Fruit fly (Drosophila melanogaster): ENCODE measurements around the gene Wnt6.

DNA sequence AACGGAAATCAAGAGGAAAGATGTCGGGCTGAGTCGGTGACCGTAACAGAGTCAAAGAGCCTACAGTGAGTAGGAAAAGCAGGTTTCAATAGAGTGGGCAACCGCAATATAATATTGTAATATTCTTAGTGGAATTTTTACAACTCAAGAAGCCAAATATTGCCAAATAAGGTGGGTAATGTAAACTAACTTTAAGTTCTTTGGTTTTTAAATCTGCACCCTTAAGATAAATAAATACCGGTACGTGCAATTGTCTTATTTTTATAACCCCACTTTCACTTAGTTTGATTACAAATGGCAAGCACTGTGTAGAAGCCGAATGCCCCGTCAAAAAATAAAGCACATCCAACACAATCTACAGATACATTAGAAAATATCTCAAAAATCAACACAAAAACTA lies 734 bp upstream of the Wnt6 start:
- TF ChIP-seq rn (GFP tag; IDR thresholded peaks at IDR 0.05) (no peak), CG13204 (GFP tag; optimal IDR thresholded peaks at IDR 0.05) (no peak), CG8159 (tag; optimal IDR thresholded peaks at IDR 0.05) (no peak), CG14655 (GFP tag; optimal IDR thresholded peaks at IDR 0.05) (no peak), EcR (GFP tag; optimal IDR thresholded peaks at IDR 0.05) (no peak), CG4496 (GFP tag; IDR thresholded peaks at IDR 0.05) (no peak), CG9948 (tag; optimal IDR thresholded peaks at IDR 0.05) (no peak), Ets98B (GFP tag; IDR thresholded peaks at IDR 0.05) (no peak), Snoo (tag; optimal IDR thresholded peaks at IDR 0.05) (no peak)
